Fruit fly (Drosophila melanogaster) whole organism, pupa: ENCODE results near the gene CG12289.
A peak's percentile ranks its signal among the peaks of the same experiment; 100 is the strongest.

ENCODE experiments used
- CG10348 ChIP-seq: fragments of 200-800 bp; sonication (Bioruptor generic); IDR thresholded peaks from 2 replicates; pipeline ENCODE4 v1.3.6; 2022; ENCODE audit warnings: missing biosample characterization, missing genetic modification characterization
- CG12605 ChIP-seq: fragments of 200-800 bp; sonication (Bioruptor generic); IDR thresholded peaks from 2 replicates; pipeline ENCODE4 v1.3.6; 2022; ENCODE audit warnings: missing biosample characterization, missing genetic modification characterization
- CG13204 ChIP-seq: fragments of 200-800 bp; sonication (Bioruptor generic); optimal IDR thresholded peaks from 2 replicates; lab custom pipeline; 2018; ENCODE audit warnings: missing biosample characterization, mild to moderate bottlenecking, missing genetic modification characterization, moderate library complexity
- CG14655 ChIP-seq: fragments of 200-800 bp; sonication (Bioruptor generic); optimal IDR thresholded peaks from 3 replicates; lab custom pipeline; 2017; ENCODE audit warnings: mild to moderate bottlenecking, missing biosample characterization, missing genetic modification reagents, missing genetic modification characterization
- CG15710 ChIP-seq: fragments of 200-800 bp; sonication (Bioruptor generic); optimal IDR thresholded peaks from 2 replicates; lab custom pipeline; 2018; ENCODE audit warnings: missing biosample characterization, mild to moderate bottlenecking, missing genetic modification characterization, moderate library complexity
- CG17806 ChIP-seq: fragments of 200-800 bp; sonication (Bioruptor generic); optimal IDR thresholded peaks from 2 replicates; lab custom pipeline; 2018; ENCODE audit warnings: missing biosample characterization, mild to moderate bottlenecking, missing genetic modification characterization, moderate library complexity
- CG32121 ChIP-seq: fragments of 200-800 bp; sonication (Bioruptor generic); IDR thresholded peaks from 2 replicates; pipeline ENCODE4 v1.3.6; 2022; ENCODE audit warnings: missing biosample characterization, missing genetic modification characterization
- CG34367 ChIP-seq: fragments of 200-800 bp; sonication (Bioruptor generic); optimal IDR thresholded peaks from 2 replicates; lab custom pipeline; 2018; ENCODE audit warnings: missing biosample characterization, mild to moderate bottlenecking, missing genetic modification characterization
- CG4496 ChIP-seq: fragments of 200-800 bp; sonication (Bioruptor generic); IDR thresholded peaks from 3 replicates; pipeline ENCODE4 v1.3.6; 2022; ENCODE audit warnings: missing biosample characterization, missing genetic modification characterization
- CG8159 ChIP-seq: fragments of 200-800 bp; sonication (Bioruptor generic); optimal IDR thresholded peaks from 3 replicates; lab custom pipeline; 2018; ENCODE audit warnings: missing biosample characterization, mild to moderate bottlenecking, missing genetic modification characterization, moderate library complexity
- CG8301 ChIP-seq: fragments of 200-800 bp; sonication (Bioruptor generic); optimal IDR thresholded peaks from 2 replicates; lab custom pipeline; 2018; ENCODE audit warnings: missing biosample characterization, mild to moderate bottlenecking, missing genetic modification characterization
- CG9948 ChIP-seq: fragments of 200-800 bp; sonication (Bioruptor generic); optimal IDR thresholded peaks from 2 replicates; lab custom pipeline; 2018; ENCODE audit warnings: missing biosample characterization, mild to moderate bottlenecking, missing genetic modification characterization, moderate library complexity
- D1 ChIP-seq: fragments of 200-800 bp; sonication (Bioruptor generic); optimal IDR thresholded peaks from 2 replicates; lab custom pipeline; 2018; ENCODE audit warnings: missing biosample characterization, mild to moderate bottlenecking, missing genetic modification characterization, moderate library complexity
- EcR ChIP-seq: fragments of 200-800 bp; sonication (Bioruptor generic); optimal IDR thresholded peaks from 3 replicates; lab custom pipeline; 2019; ENCODE audit warnings: missing biosample characterization, missing genetic modification characterization, mild to moderate bottlenecking, moderate library complexity, missing genetic modification reagents
- Ets98B ChIP-seq: fragments of 200-800 bp; sonication (Bioruptor generic); IDR thresholded peaks from 2 replicates; pipeline ENCODE4 v1.3.6; 2022; ENCODE audit warnings: missing biosample characterization, missing genetic modification characterization
- Pif1A ChIP-seq: fragments of 200-800 bp; sonication (Bioruptor generic); optimal IDR thresholded peaks from 3 replicates; lab custom pipeline; 2016; ENCODE audit warnings: missing biosample characterization, missing genetic modification characterization
- Pif1B ChIP-seq: fragments of 200-800 bp; sonication (Bioruptor generic); optimal IDR thresholded peaks from 3 replicates; lab custom pipeline; 2016; ENCODE audit warnings: missing biosample characterization, missing genetic modification characterization
- Snoo ChIP-seq: fragments of 200-800 bp; sonication (Bioruptor generic); optimal IDR thresholded peaks from 3 replicates; lab custom pipeline; 2017; ENCODE audit warnings: missing biosample characterization, mild to moderate bottlenecking, missing genetic modification characterization, inconsistent platforms
- fd96Ca ChIP-seq: fragments of 200-800 bp; sonication (Bioruptor generic); IDR thresholded peaks from 3 replicates; pipeline ENCODE4 v1.3.6; 2022; ENCODE audit warnings: missing biosample characterization, missing genetic modification characterization
- gl ChIP-seq: fragments of 200-800 bp; sonication (Bioruptor generic); optimal IDR thresholded peaks from 2 replicates; lab custom pipeline; 2018; ENCODE audit warnings: missing biosample characterization, mild to moderate bottlenecking, missing genetic modification characterization
- rn ChIP-seq: fragments of 200-800 bp; sonication (Bioruptor generic); IDR thresholded peaks from 2 replicates; pipeline ENCODE4 v1.3.6; 2022; ENCODE audit warnings: missing biosample characterization, missing genetic modification characterization

CG12289 gene

dm6 chr3L:11483135-11483534, 24.9 kb upstream of the CG12289 start:
- TF ChIP-seq Snoo (peak; percentile 62), Pif1B (GFP tag; lab: Kevin White, UChicago) (peak; percentile 28), CG4496 (GFP tag; lab: Robert Waterston, UW) (peak; percentile 64; the same call in 2 of the 3 replicates), rn (GFP tag; lab: Robert Waterston, UW) (no peak), CG15710 (tag; lab: Kevin White, UChicago) (peak; percentile 70), CG32121 (GFP tag; lab: Robert Waterston, UW) (no peak), fd96Ca (GFP tag; lab: Robert Waterston, UW) (no peak; the same call in 2 of the 3 replicates), CG8159 (peak; percentile 83), CG12605 (GFP tag; lab: Robert Waterston, UW) (no peak), gl (no peak), D1 (tag; lab: Kevin White, UChicago) (peak; percentile 7), Ets98B (GFP tag; lab: Robert Waterston, UW) (no peak), Pif1A (GFP tag; lab: Kevin White, UChicago) (peak; percentile 66), EcR (GFP tag; lab: Kevin White, UChicago) (no peak), CG34367 (peak; percentile 68), CG17806 (tag; lab: Kevin White, UChicago) (peak; percentile 65), CG9948 (tag; lab: Kevin White, UChicago) (peak; percentile 64), CG13204 (GFP tag; lab: Kevin White, UChicago) (no peak), CG10348 (GFP tag; lab: Robert Waterston, UW) (no peak), CG8301 (peak; percentile 44), CG14655 (GFP tag; lab: Kevin White, UChicago) (peak; percentile 74)

- TF ChIP-seq CG15710 (tag; lab: Kevin White, UChicago) (no peak), Ets98B (GFP tag; lab: Robert Waterston, UW) (no peak), Snoo (no peak), CG32121 (GFP tag; lab: Robert Waterston, UW) (no peak), Pif1A (GFP tag; lab: Kevin White, UChicago) (no peak), CG14655 (GFP tag; lab: Kevin White, UChicago) (no peak), CG12605 (GFP tag; lab: Robert Waterston, UW) (no peak), Pif1B (GFP tag; lab: Kevin White, UChicago) (no peak), EcR (GFP tag; lab: Kevin White, UChicago) (no peak), CG13204 (GFP tag; lab: Kevin White, UChicago) (no peak)
These were observed 22.0 kb upstream of the CG12289 start for dm6 chr3L:11480304-11480703.

dm6 chr3L:11474658-11475057, 16.4 kb upstream of the CG12289 start, which contains the start of gene Vha16-2:
Gene Vha16-2, plus strand, starts transcription at chr3L:11474958.
- TF ChIP-seq CG10348 (GFP tag; lab: Robert Waterston, UW) (no peak), D1 (tag; lab: Kevin White, UChicago) (no peak), Pif1B (GFP tag; lab: Kevin White, UChicago) (no peak), CG34367 (no peak), CG8159 (no peak), CG13204 (GFP tag; lab: Kevin White, UChicago) (no peak), Snoo (no peak), CG12605 (GFP tag; lab: Robert Waterston, UW) (no peak), gl (no peak), CG9948 (tag; lab: Kevin White, UChicago) (no peak), fd96Ca (GFP tag; lab: Robert Waterston, UW) (no peak), Ets98B (GFP tag; lab: Robert Waterston, UW) (no peak), CG14655 (GFP tag; lab: Kevin White, UChicago) (no peak), EcR (GFP tag; lab: Kevin White, UChicago) (no peak), CG32121 (GFP tag; lab: Robert Waterston, UW) (no peak)
- TF ChIP-seq, all 21 proteins: peak for 0

- TF ChIP-seq Pif1A (GFP tag; lab: Kevin White, UChicago) (no peak), CG10348 (GFP tag; lab: Robert Waterston, UW) (no peak), D1 (tag; lab: Kevin White, UChicago) (no peak), gl (no peak), CG8159 (no peak), CG4496 (GFP tag; lab: Robert Waterston, UW) (no peak), CG13204 (GFP tag; lab: Kevin White, UChicago) (no peak), Snoo (no peak), CG8301 (no peak), CG9948 (tag; lab: Kevin White, UChicago) (no peak), CG12605 (GFP tag; lab: Robert Waterston, UW) (no peak), EcR (GFP tag; lab: Kevin White, UChicago) (no peak), Pif1B (GFP tag; lab: Kevin White, UChicago) (no peak), Ets98B (GFP tag; lab: Robert Waterston, UW) (no peak), CG15710 (tag; lab: Kevin White, UChicago) (no peak)
- TF ChIP-seq, all 21 proteins: peak for 0
These were observed 14.7 kb upstream of the CG12289 start, which contains the start of gene Vha16-3 for dm6 chr3L:11472991-11473390. Gene Vha16-3, plus strand, starts transcription at chr3L:11473291.

- no peak for TF ChIP-seq Pif1B (GFP tag; lab: Kevin White, UChicago)
- TF ChIP-seq EcR (GFP tag; lab: Kevin White, UChicago), result no peak
- TF ChIP-seq CG34367, result no peak
These were observed 14.1 kb upstream of the CG12289 start for dm6 chr3L:11472388-11472787.

dm6 chr3L:11466985-11467384, 8.7 kb upstream of the CG12289 start:
- TF ChIP-seq CG15710 (tag; lab: Kevin White, UChicago), result peak; percentile 45
- TF ChIP-seq CG8159, result peak; percentile 68
- peak; percentile 56 for TF ChIP-seq CG9948 (tag; lab: Kevin White, UChicago)
- no peak for TF ChIP-seq EcR (GFP tag; lab: Kevin White, UChicago)
- no peak for TF ChIP-seq CG12605 (GFP tag; lab: Robert Waterston, UW)
- TF ChIP-seq CG17806 (tag; lab: Kevin White, UChicago), result peak; percentile 34
- peak; percentile 21 for TF ChIP-seq CG14655 (GFP tag; lab: Kevin White, UChicago)
- TF ChIP-seq, all 21 proteins: peak for 5
